Worm (Caenorhabditis elegans) whole organism, L1 larva: ENCODE measurements around the gene C54F6.20.

Experiments
- hlh-4 ChIP-seq: sonication (generic microtip); optimal IDR thresholded peaks from 2 replicates; lab custom pipeline; 2016; ENCODE audit warnings: mild to moderate bottlenecking, missing genetic modification characterization, missing compliant biosample characterization
- nhr-237 ChIP-seq: fragments of 150-350 bp; optimal IDR thresholded peaks from 2 replicates; lab custom pipeline; 2014; ENCODE audit warnings: missing biosample characterization, missing genetic modification characterization
- tlp-1 ChIP-seq: fragments of 150-350 bp; optimal IDR thresholded peaks from 2 replicates; lab custom pipeline; 2014; ENCODE audit warnings: missing biosample characterization, missing genetic modification characterization
- unc-130 ChIP-seq: fragments of 150-350 bp; optimal IDR thresholded peaks from 2 replicates; lab custom pipeline; 2017; ENCODE audit warnings: missing biosample characterization, missing genetic modification characterization, inconsistent platforms

DNA sequence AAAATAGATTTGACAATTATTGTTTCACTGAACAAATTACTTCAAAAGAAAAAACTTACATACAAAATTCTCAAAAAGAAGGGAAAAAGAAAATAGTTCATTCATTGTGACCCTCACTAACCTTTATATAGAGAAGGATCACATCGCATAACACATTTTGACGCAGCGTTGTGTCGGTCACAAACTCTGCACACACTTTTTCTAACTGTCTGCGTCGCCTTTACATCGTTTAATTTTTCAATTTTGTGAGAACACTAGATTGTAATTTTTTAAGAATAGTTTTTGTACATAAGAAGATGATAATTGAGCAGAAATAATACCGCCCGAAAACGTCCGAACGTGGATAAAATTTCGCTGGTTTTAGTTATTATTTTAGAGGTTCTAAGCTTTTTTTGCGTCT, 43.6 kb upstream of the C54F6.20 start, which contains the start of gene C18B10.6:
- TF ChIP-seq nhr-237 (tag; lab: Kevin White, UChicago): no peak
- TF ChIP-seq hlh-4 (tag; lab: Kevin White, UChicago): no peak
- TF ChIP-seq unc-130 (tag; lab: Kevin White, UChicago): no peak
- TF ChIP-seq tlp-1 (tag; lab: Kevin White, UChicago): no peak
